Worm (Caenorhabditis elegans) whole organism, L1 larva: ENCODE results near the gene acd-3.

Source experiments
- C04F5.9 ChIP-seq: sonication (generic microtip); optimal IDR thresholded peaks from 2 replicates; lab custom pipeline; 2016; ENCODE audit warnings: missing genetic modification characterization, missing compliant biosample characterization
- C16A3.4 ChIP-seq: fragments of 150-350 bp; optimal IDR thresholded peaks from 2 replicates; lab custom pipeline; 2014; ENCODE audit warnings: missing biosample characterization, missing genetic modification characterization
- F16B12.6 ChIP-seq: fragments of 150-350 bp; optimal IDR thresholded peaks from 2 replicates; lab custom pipeline; 2014; ENCODE audit warnings: missing biosample characterization, missing genetic modification characterization
- Y116A8C.19 ChIP-seq: sonication (generic microtip); optimal IDR thresholded peaks from 2 replicates; lab custom pipeline; 2016; ENCODE audit warnings: missing compliant biosample characterization, missing genetic modification characterization, borderline replicate concordance
- aly-2 ChIP-seq: fragments of 150-350 bp; optimal IDR thresholded peaks from 2 replicates; lab custom pipeline; 2014; ENCODE audit warnings: missing biosample characterization, missing genetic modification characterization
- ama-1 ChIP-seq: fragments of 150-350 bp; optimal IDR thresholded peaks from 2 replicates; lab custom pipeline; 2014
- blmp-1 ChIP-seq: fragments of 150-350 bp; optimal IDR thresholded peaks from 2 replicates; lab custom pipeline; 2014; ENCODE audit warnings: missing biosample characterization, missing genetic modification characterization
- ceh-88 ChIP-seq: fragments of 200-800 bp; sonication (Bioruptor generic); IDR thresholded peaks from 2 replicates; pipeline ENCODE4 v1.3.6; 2022; ENCODE audit warnings: missing genetic modification characterization, missing compliant biosample characterization
- dpl-1 ChIP-seq, 3 experiments: fragments of 150-350 bp in 2 of 3; sonication (generic microtip) in 1 of 3; optimal IDR thresholded peaks; 2 replicates each; lab custom pipeline; 2014 to 2017; ENCODE audit warnings: missing biosample characterization in 3 of 3, missing genetic modification characterization in 3 of 3, missing genetic modification reagents in 3 of 3
- efl-1 ChIP-seq, 4 experiments: fragments of 150-350 bp; optimal IDR thresholded peaks in 3 of 4; peaks in 1 of 4; 1 replicate in 1 of 4; 2 replicates in 3 of 4; lab custom pipeline; 2014; ENCODE audit warnings: missing biosample characterization in 2 of 4, missing genetic modification characterization in 2 of 4, missing genetic modification reagents in 2 of 4
- egl-13 ChIP-seq: sonication (generic microtip); optimal IDR thresholded peaks from 2 replicates; lab custom pipeline; 2016; ENCODE audit warnings: missing genotype, missing genetic modification reagents, missing genetic modification characterization, missing compliant biosample characterization
- elt-2 ChIP-seq: sonication (generic microtip); optimal IDR thresholded peaks from 2 replicates; lab custom pipeline; 2016; ENCODE audit warnings: missing genetic modification characterization, mild to moderate bottlenecking, inconsistent platforms, missing compliant biosample characterization, missing genetic modification reagents
- elt-3 ChIP-seq, 6 experiments: fragments of 150-350 bp in 1 of 6; sonication (generic microtip); optimal IDR thresholded peaks; 2 replicates each; lab custom pipeline; 2017 to 2018; ENCODE audit warnings: missing biosample characterization in 6 of 6, missing genetic modification characterization in 6 of 6, inconsistent platforms in 1 of 6
- fkh-10 ChIP-seq: sonication (generic microtip); optimal IDR thresholded peaks from 2 replicates; lab custom pipeline; 2017; ENCODE audit warnings: missing biosample characterization, missing genetic modification reagents, missing genetic modification characterization
- fkh-4 ChIP-seq: sonication (generic microtip); optimal IDR thresholded peaks from 2 replicates; lab custom pipeline; 2016; ENCODE audit warnings: missing compliant biosample characterization, missing genetic modification characterization, borderline replicate concordance
- fos-1 ChIP-seq: fragments of 150-350 bp; optimal IDR thresholded peaks from 2 replicates; lab custom pipeline; 2014; ENCODE audit warnings: missing biosample characterization, missing genetic modification characterization
- hlh-4 ChIP-seq: sonication (generic microtip); optimal IDR thresholded peaks from 2 replicates; lab custom pipeline; 2016; ENCODE audit warnings: mild to moderate bottlenecking, missing genetic modification characterization, missing compliant biosample characterization
- jun-1 ChIP-seq: fragments of 150-350 bp; optimal IDR thresholded peaks from 2 replicates; lab custom pipeline; 2014; ENCODE audit warnings: missing biosample characterization, missing genetic modification reagents, missing genetic modification characterization
- lin-13 ChIP-seq: fragments of 150-350 bp; optimal IDR thresholded peaks from 2 replicates; lab custom pipeline; 2014; ENCODE audit warnings: missing biosample characterization, missing genetic modification reagents, missing genetic modification characterization
- lin-14 ChIP-seq: fragments of 200-800 bp; sonication (Bioruptor generic); optimal IDR thresholded peaks from 2 replicates; lab custom pipeline; 2018; ENCODE audit warnings: mild to moderate bottlenecking, missing genetic modification characterization, moderate library complexity, missing compliant biosample characterization
- lin-15B ChIP-seq: fragments of 150-350 bp; sonication (generic microtip); optimal IDR thresholded peaks from 3 replicates; lab custom pipeline; 2014; ENCODE audit warnings: missing biosample characterization, missing genetic modification characterization
- lin-35 ChIP-seq, 2 experiments: fragments of 150-350 bp; optimal IDR thresholded peaks; 2 replicates each; lab custom pipeline; 2014; ENCODE audit warnings: missing biosample characterization in 2 of 2, missing genetic modification characterization in 2 of 2, missing genetic modification reagents in 2 of 2
- lin-39 ChIP-seq: fragments of 150-350 bp; optimal IDR thresholded peaks from 2 replicates; lab custom pipeline; 2014; ENCODE audit warnings: missing biosample characterization, missing genetic modification reagents, missing genetic modification characterization
- mab-9 ChIP-seq: fragments of 200-800 bp; sonication (Bioruptor generic); IDR thresholded peaks from 2 replicates; pipeline ENCODE4 v1.3.6; 2022; ENCODE audit warnings: missing genetic modification reagents, missing genetic modification characterization, missing compliant biosample characterization
- mef-2 ChIP-seq: fragments of 150-350 bp; optimal IDR thresholded peaks from 2 replicates; lab custom pipeline; 2014; ENCODE audit warnings: missing biosample characterization, missing genetic modification characterization
- mep-1 ChIP-seq: fragments of 150-350 bp; optimal IDR thresholded peaks from 2 replicates; lab custom pipeline; 2014; ENCODE audit warnings: missing biosample characterization, missing genetic modification characterization
- nhr-237 ChIP-seq: fragments of 150-350 bp; optimal IDR thresholded peaks from 2 replicates; lab custom pipeline; 2014; ENCODE audit warnings: missing biosample characterization, missing genetic modification characterization
- nhr-47 ChIP-seq: sonication (generic microtip); optimal IDR thresholded peaks from 2 replicates; lab custom pipeline; 2016; ENCODE audit warnings: mild to moderate bottlenecking, missing genetic modification characterization, moderate library complexity, missing compliant biosample characterization
- nhr-76 ChIP-seq: sonication (generic microtip); optimal IDR thresholded peaks from 2 replicates; lab custom pipeline; 2017; ENCODE audit warnings: missing biosample characterization, missing genetic modification characterization
- nhr-84 ChIP-seq: sonication (generic microtip); optimal IDR thresholded peaks from 2 replicates; lab custom pipeline; 2017; ENCODE audit warnings: missing biosample characterization, missing genetic modification characterization
- nhr-85 ChIP-seq: sonication (generic microtip); peaks from one replicate; lab custom pipeline; 2016; ENCODE audit warnings: missing genetic modification characterization, inconsistent platforms, missing compliant biosample characterization
- nhr-90 ChIP-seq: sonication (generic microtip); optimal IDR thresholded peaks from 2 replicates; lab custom pipeline; 2016; ENCODE audit warnings: mild to moderate bottlenecking, missing genetic modification characterization, missing compliant biosample characterization; ENCODE audit not compliant: poor library complexity
- pax-3 ChIP-seq: fragments of 200-800 bp; sonication (Bioruptor generic); optimal IDR thresholded peaks from 2 replicates; lab custom pipeline; 2018; ENCODE audit warnings: mild to moderate bottlenecking, missing genetic modification characterization, moderate library complexity, missing compliant biosample characterization
- skn-1 ChIP-seq: fragments of 150-350 bp; optimal IDR thresholded peaks from 2 replicates; lab custom pipeline; 2014; ENCODE audit warnings: missing biosample characterization, missing genetic modification characterization
- snpc-4 ChIP-seq: fragments of 150-350 bp; optimal IDR thresholded peaks from 2 replicates; lab custom pipeline; 2014; ENCODE audit warnings: missing biosample characterization, missing genetic modification characterization
- snu-23 ChIP-seq: sonication (generic microtip); optimal IDR thresholded peaks from 2 replicates; lab custom pipeline; 2016; ENCODE audit warnings: missing genetic modification characterization, missing compliant biosample characterization
- sox-4 ChIP-seq: sonication (generic microtip); optimal IDR thresholded peaks from 2 replicates; lab custom pipeline; 2016; ENCODE audit warnings: missing genetic modification characterization, missing compliant biosample characterization
- sup-37 ChIP-seq: fragments of 200-800 bp; sonication (Bioruptor generic); optimal IDR thresholded peaks from 2 replicates; lab custom pipeline; 2018; ENCODE audit warnings: mild to moderate bottlenecking, missing genetic modification characterization, missing compliant biosample characterization
- tbx-2 ChIP-seq: sonication (generic microtip); optimal IDR thresholded peaks from 2 replicates; lab custom pipeline; 2016; ENCODE audit warnings: missing genetic modification characterization, missing compliant biosample characterization
- unc-30 ChIP-seq: sonication (generic microtip); optimal IDR thresholded peaks from 2 replicates; lab custom pipeline; 2017; ENCODE audit warnings: missing biosample characterization, missing genetic modification characterization
- unc-86 ChIP-seq: sonication (generic microtip); optimal IDR thresholded peaks from 2 replicates; lab custom pipeline; 2016; ENCODE audit warnings: missing genetic modification characterization, missing compliant biosample characterization
- unc-98 ChIP-seq: fragments of 200-800 bp; sonication (Bioruptor generic); IDR thresholded peaks from 2 replicates; pipeline ENCODE4 v1.3.6; 2022; ENCODE audit warnings: missing genetic modification characterization, missing compliant biosample characterization
- xbp-1 ChIP-seq: sonication (generic microtip); optimal IDR thresholded peaks from 2 replicates; lab custom pipeline; 2016; ENCODE audit warnings: missing genetic modification characterization, missing compliant biosample characterization
- ztf-11 ChIP-seq, 2 experiments: sonication (generic microtip); optimal IDR thresholded peaks; 2 replicates each; lab custom pipeline; 2016 to 2017; ENCODE audit warnings: missing genetic modification characterization in 2 of 2, missing biosample characterization in 1 of 2, missing compliant biosample characterization in 1 of 2
- ztf-4 ChIP-seq: fragments of 150-350 bp; optimal IDR thresholded peaks from 2 replicates; lab custom pipeline; 2014; ENCODE audit warnings: missing biosample characterization, missing genetic modification characterization

The acd-3 gene

DNA sequence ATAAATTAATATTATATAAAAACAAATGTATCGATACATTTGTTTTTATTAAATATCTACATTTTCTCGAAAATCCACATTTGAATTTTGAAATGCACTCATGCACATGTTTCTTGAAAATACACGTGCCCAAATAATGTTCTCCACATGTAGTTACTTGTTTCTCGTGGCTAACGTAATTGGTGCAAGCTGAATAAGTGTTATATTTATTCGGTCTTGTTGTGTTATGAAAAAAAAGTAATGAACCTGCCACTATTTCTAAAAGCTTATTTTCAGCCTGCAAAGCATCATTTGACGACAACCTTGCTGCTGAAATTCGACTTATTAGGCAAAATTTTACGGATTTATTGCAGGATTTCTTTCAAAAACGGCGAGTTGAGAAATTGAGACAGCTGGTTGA, 35.7 kb upstream of the acd-3 start (continued):
- no peak for TF ChIP-seq mef-2 (tag; lab: Kevin White, UChicago)
- peak; percentile 23 for TF ChIP-seq C04F5.9 (tag; lab: Kevin White, UChicago)
- TF ChIP-seq unc-86 (tag; lab: Kevin White, UChicago) = peak; percentile 55
- peak in 2 of 6 experiments; percentile 3 to 73 for TF ChIP-seq elt-3 (tag; optimal IDR thresholded peaks at IDR 0.05; lab: Kevin White, UChicago)
- peak; percentile 84 for TF ChIP-seq tbx-2
- TF ChIP-seq jun-1 (tag; lab: Kevin White, UChicago) = peak; percentile 86
- peak; percentile 58 for TF ChIP-seq ztf-4 (tag; lab: Kevin White, UChicago)
- TF ChIP-seq pax-3 (tag; lab: Kevin White, UChicago) = peak; percentile 72
- peak; percentile 88 for TF ChIP-seq lin-14 (GFP tag; lab: Kevin White, UChicago)
- TF ChIP-seq ztf-11 (tag; optimal IDR thresholded peaks at IDR 0.05; lab: Kevin White, UChicago) = peak in 1 of 2 experiments; percentile 52
- TF ChIP-seq ceh-88 (GFP tag; lab: Robert Waterston, UW) = peak; percentile 61
- no peak for TF ChIP-seq nhr-84 (tag; lab: Kevin White, UChicago)
- peak; percentile 80 for TF ChIP-seq snpc-4
- TF ChIP-seq lin-39 = peak; percentile 79

DNA sequence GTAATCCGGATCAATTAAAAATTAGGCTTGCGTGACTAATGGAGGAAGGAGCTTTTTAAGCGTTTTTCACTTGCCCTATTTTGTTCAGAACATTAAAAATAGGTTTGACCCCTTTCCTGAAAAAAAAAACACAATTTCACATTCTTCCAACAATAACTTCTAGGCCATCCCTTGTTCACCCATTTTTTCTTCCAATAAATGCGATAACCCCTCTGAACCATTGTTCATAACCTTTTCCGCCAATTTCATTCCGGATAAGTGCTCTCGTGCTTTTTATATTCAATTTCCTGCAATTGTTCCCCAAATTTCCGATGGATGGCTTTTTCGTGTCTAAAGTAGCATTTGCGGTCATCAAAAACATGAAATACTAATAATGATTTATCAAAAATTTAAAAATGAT, 33.7 kb upstream of the acd-3 start:
- TF ChIP-seq mab-9 (GFP tag; lab: Robert Waterston, UW) (no peak), nhr-90 (tag; lab: Kevin White, UChicago) (peak; percentile 8), nhr-84 (tag; lab: Kevin White, UChicago) (no peak), sup-37 (no peak), elt-2 (peak; percentile 20), snpc-4 (no peak), C16A3.4 (tag; lab: Kevin White, UChicago) (no peak), hlh-4 (tag; lab: Kevin White, UChicago) (no peak), skn-1 (tag; lab: Kevin White, UChicago) (no peak), aly-2 (tag; lab: Kevin White, UChicago) (peak; percentile 4), ceh-88 (GFP tag; lab: Robert Waterston, UW) (no peak), fos-1 (tag; lab: Kevin White, UChicago) (no peak)

DNA sequence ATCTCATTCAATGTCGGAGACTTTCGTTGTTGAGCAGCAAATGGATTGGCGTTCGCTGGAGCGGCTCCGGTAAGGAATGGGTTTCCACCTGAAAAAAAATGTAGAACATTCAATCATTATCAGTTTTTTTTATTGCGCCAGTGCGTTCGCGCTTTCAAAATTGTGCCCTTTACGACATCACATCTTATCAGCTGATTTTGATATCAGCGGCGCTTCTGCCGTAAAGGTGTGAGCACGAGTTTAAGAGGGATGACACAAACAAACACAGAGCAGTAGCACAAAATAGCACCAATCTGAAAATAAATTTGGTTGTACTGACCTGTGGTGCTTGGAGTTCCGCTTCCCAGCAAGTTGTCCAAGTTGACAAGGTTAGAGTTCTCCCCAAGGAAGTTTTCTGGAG, 32.4 kb upstream of the acd-3 start:
- no peak for TF ChIP-seq nhr-237 (tag; lab: Kevin White, UChicago)
- no peak for TF ChIP-seq sup-37
- peak; percentile 76 for TF ChIP-seq elt-2
- no peak for TF ChIP-seq efl-1 (optimal IDR thresholded peaks at IDR 0.05; lab: Kevin White, UChicago)
- TF ChIP-seq efl-1 (GFP tag; optimal IDR thresholded peaks at IDR 0.05 in 1 of 2; lab: Kevin White, UChicago) = peak in 1 of 2 experiments; percentile 85
- TF ChIP-seq xbp-1 = no peak

DNA sequence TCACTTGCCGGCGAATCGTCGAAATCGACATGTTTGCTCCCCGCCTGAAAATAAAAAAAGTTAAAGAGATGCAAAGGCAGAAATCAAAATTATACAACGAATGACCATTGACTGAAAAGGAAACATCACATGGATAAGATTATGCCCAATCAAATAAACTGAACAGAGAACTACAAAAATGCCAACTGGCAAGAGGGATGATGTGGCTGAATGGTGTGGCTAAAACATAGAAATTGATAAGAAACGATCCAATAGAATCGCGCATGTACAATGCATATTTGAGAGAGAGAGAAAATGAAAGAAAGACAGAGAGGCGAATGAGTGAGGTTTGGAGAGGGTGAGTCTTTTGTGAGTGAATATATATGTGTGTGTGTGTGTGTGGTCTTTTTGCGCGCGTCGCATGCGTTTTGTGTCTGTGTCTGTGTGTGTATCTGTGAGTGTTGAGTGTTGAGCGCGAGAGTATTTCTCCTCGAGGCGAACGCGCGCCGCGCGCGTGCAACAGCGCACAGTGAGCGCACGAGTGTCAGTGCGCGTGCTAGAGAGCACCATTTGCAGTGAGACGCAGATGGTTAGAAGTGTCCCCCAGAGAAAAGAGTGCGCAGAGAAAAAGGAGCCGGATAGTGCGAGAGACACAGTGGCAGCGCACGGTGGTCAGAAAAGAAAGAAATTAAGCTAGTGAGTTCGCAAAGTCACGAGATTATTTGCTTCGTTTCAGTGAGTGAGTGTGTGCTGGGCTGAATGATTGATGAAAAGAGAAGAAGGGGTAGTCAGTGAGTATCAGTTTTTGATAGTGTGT, 30.4 kb upstream of the acd-3 start, which contains the start of gene epn-1:
epn-1 (minus strand) TSS at position 51 of the 796 bp plus-strand sequence.
- peak; percentile 90 for TF ChIP-seq C16A3.4 (tag; lab: Kevin White, UChicago)
- TF ChIP-seq blmp-1 (tag; lab: Kevin White, UChicago) = peak; percentile 52
- TF ChIP-seq snpc-4 = peak; percentile 74
- TF ChIP-seq unc-98 (GFP tag; lab: Robert Waterston, UW) = peak; percentile 74
- peak; percentile 93 for TF ChIP-seq lin-13 (GFP tag; lab: Kevin White, UChicago)
- TF ChIP-seq egl-13 (tag; lab: Kevin White, UChicago) = peak; percentile 98
- TF ChIP-seq sox-4 (tag; lab: Kevin White, UChicago) = peak; percentile 96
- peak in 1 of 2 experiments; percentile 91 for TF ChIP-seq ztf-11 (tag; optimal IDR thresholded peaks at IDR 0.05; lab: Kevin White, UChicago)
- peak; percentile 45 for TF ChIP-seq nhr-76 (tag; lab: Kevin White, UChicago)
- peak; percentile 82 to 91 for TF ChIP-seq efl-1 (optimal IDR thresholded peaks at IDR 0.05; lab: Kevin White, UChicago)
- peak; percentile 45 to 96 for TF ChIP-seq efl-1 (GFP tag; optimal IDR thresholded peaks at IDR 0.05 in 1 of 2; lab: Kevin White, UChicago)
- peak; percentile 87 for TF ChIP-seq mep-1
- TF ChIP-seq Y116A8C.19 (tag; lab: Kevin White, UChicago) = peak; percentile 27
- TF ChIP-seq nhr-85 (tag; lab: Kevin White, UChicago) = peak; percentile 99
- TF ChIP-seq F16B12.6 (tag; lab: Kevin White, UChicago) = peak; percentile 26
- TF ChIP-seq dpl-1 (GFP tag; optimal IDR thresholded peaks at IDR 0.05; lab: Kevin White, UChicago) = peak; percentile 66 to 74 (median 67)
- TF ChIP-seq snu-23 (GFP tag; lab: Kevin White, UChicago) = peak; percentile 99
- peak; percentile 51 for TF ChIP-seq lin-15B
- peak; percentile 99 for TF ChIP-seq nhr-47 (tag; lab: Kevin White, UChicago)
- TF ChIP-seq fkh-10 (GFP tag; lab: Kevin White, UChicago) = peak; percentile 85
- no peak for TF ChIP-seq unc-30 (tag; lab: Kevin White, UChicago)
- TF ChIP-seq hlh-4 (tag; lab: Kevin White, UChicago) = no peak
- peak; percentile 95 for TF ChIP-seq jun-1 (tag; lab: Kevin White, UChicago)
- peak; percentile 94 for TF ChIP-seq sup-37
- TF ChIP-seq lin-35 (GFP tag; optimal IDR thresholded peaks at IDR 0.05; lab: Kevin White, UChicago) = peak; percentile 72 to 88
- TF ChIP-seq ama-1 = no peak
- peak; percentile 89 for TF ChIP-seq fkh-4 (tag; lab: Kevin White, UChicago)
